Worm (Caenorhabditis elegans) whole organism, mixed stage, embryonic: ENCODE results near the gene faah-4.

Experiments used
- M03D4.4 ChIP-seq: sonication (generic microtip); optimal IDR thresholded peaks from 2 replicates; lab custom pipeline; 2017; ENCODE audit warnings: mild to moderate bottlenecking, missing genetic modification characterization, missing compliant biosample characterization
- bed-3 ChIP-seq: fragments of 200-800 bp; sonication (Bioruptor generic); optimal IDR thresholded peaks from 3 replicates; lab custom pipeline; 2018; ENCODE audit warnings: mild to moderate bottlenecking, missing genetic modification characterization, moderate library complexity, missing compliant biosample characterization
- blmp-1 ChIP-seq: fragments of 150-350 bp; optimal IDR thresholded peaks from 2 replicates; lab custom pipeline; 2014; ENCODE audit warnings: missing biosample characterization, missing genetic modification characterization
- ceh-39 ChIP-seq: fragments of 150-350 bp; optimal IDR thresholded peaks from 2 replicates; lab custom pipeline; 2014; ENCODE audit warnings: missing biosample characterization, missing genetic modification characterization
- ceh-43 ChIP-seq: fragments of 200-800 bp; sonication (Bioruptor generic); optimal IDR thresholded peaks from 2 replicates; lab custom pipeline; 2018; ENCODE audit warnings: mild to moderate bottlenecking, missing genetic modification characterization, moderate library complexity, missing compliant biosample characterization
- ceh-83 ChIP-seq: fragments of 200-800 bp; sonication (Bioruptor generic); optimal IDR thresholded peaks from 2 replicates; lab custom pipeline; 2018; ENCODE audit warnings: mild to moderate bottlenecking, missing genetic modification characterization, missing compliant biosample characterization
- ces-1 ChIP-seq: fragments of 150-350 bp; optimal IDR thresholded peaks from 2 replicates; lab custom pipeline; 2014; ENCODE audit warnings: missing biosample characterization, missing genetic modification reagents, missing genetic modification characterization
- cnd-1 ChIP-seq: fragments of 200-800 bp; sonication (Bioruptor generic); optimal IDR thresholded peaks from 2 replicates; lab custom pipeline; 2018; ENCODE audit warnings: mild to moderate bottlenecking, missing genetic modification characterization, missing compliant biosample characterization
- drap-1 ChIP-seq: fragments of 200-800 bp; sonication (Bioruptor generic); optimal IDR thresholded peaks from 3 replicates; lab custom pipeline; 2018; ENCODE audit warnings: mild to moderate bottlenecking, missing genetic modification characterization, missing compliant biosample characterization
- elt-1 ChIP-seq: sonication (generic microtip); optimal IDR thresholded peaks from 2 replicates; lab custom pipeline; 2017; ENCODE audit warnings: missing genetic modification characterization, mild to moderate bottlenecking, missing compliant biosample characterization, antibody characterized with exemption, moderate library complexity, borderline replicate concordance; ENCODE audit not compliant: insufficient read depth
- elt-3 ChIP-seq: fragments of 150-350 bp; optimal IDR thresholded peaks from 2 replicates; lab custom pipeline; 2014; ENCODE audit warnings: missing biosample characterization, missing genetic modification characterization
- flh-1 ChIP-seq: fragments of 200-800 bp; sonication (Bioruptor generic); optimal IDR thresholded peaks from 2 replicates; lab custom pipeline; 2018; ENCODE audit warnings: mild to moderate bottlenecking, missing genetic modification characterization, moderate library complexity, missing compliant biosample characterization
- hlh-1 ChIP-seq: fragments of 150-350 bp; optimal IDR thresholded peaks from 2 replicates; lab custom pipeline; 2014; ENCODE audit warnings: missing biosample characterization, missing genetic modification reagents, missing genetic modification characterization
- lin-13 ChIP-seq: fragments of 150-350 bp; optimal IDR thresholded peaks from 2 replicates; lab custom pipeline; 2014; ENCODE audit warnings: missing biosample characterization, missing genetic modification characterization
- lsy-2 ChIP-seq: fragments of 150-350 bp; optimal IDR thresholded peaks from 2 replicates; lab custom pipeline; 2014; ENCODE audit warnings: missing biosample characterization, missing genetic modification characterization
- mab-5 ChIP-seq: fragments of 150-350 bp; optimal IDR thresholded peaks from 2 replicates; lab custom pipeline; 2014; ENCODE audit warnings: missing biosample characterization, missing genetic modification characterization
- mep-1 ChIP-seq: fragments of 150-350 bp; optimal IDR thresholded peaks from 2 replicates; lab custom pipeline; 2017; ENCODE audit warnings: missing biosample characterization, missing genetic modification reagents, missing genetic modification characterization, inconsistent platforms
- mls-2 ChIP-seq: sonication (generic microtip); optimal IDR thresholded peaks from 2 replicates; lab custom pipeline; 2016; ENCODE audit warnings: mild to moderate bottlenecking, missing genetic modification characterization, moderate library complexity, missing compliant biosample characterization
- nhr-2 ChIP-seq: fragments of 150-350 bp; optimal IDR thresholded peaks from 2 replicates; lab custom pipeline; 2014; ENCODE audit warnings: missing biosample characterization, missing genetic modification characterization
- nhr-76 ChIP-seq: sonication (generic microtip); optimal IDR thresholded peaks from 2 replicates; lab custom pipeline; 2017; ENCODE audit warnings: missing biosample characterization, missing genetic modification characterization
- pha-4 ChIP-seq: fragments of 150-350 bp; optimal IDR thresholded peaks from 2 replicates; lab custom pipeline; 2018; ENCODE audit warnings: missing biosample characterization, missing genetic modification reagents, missing genetic modification characterization
- sptf-1 ChIP-seq: sonication (generic microtip); optimal IDR thresholded peaks from 2 replicates; lab custom pipeline; 2017; ENCODE audit warnings: mild to moderate bottlenecking, missing genetic modification characterization, moderate library complexity, missing compliant biosample characterization
- unc-120 ChIP-seq: sonication (generic microtip); optimal IDR thresholded peaks from 2 replicates; lab custom pipeline; 2017; ENCODE audit warnings: missing genetic modification characterization, missing compliant biosample characterization; ENCODE audit not compliant: poor library complexity, severe bottlenecking
- unc-39 ChIP-seq: fragments of 150-350 bp; optimal IDR thresholded peaks from 2 replicates; lab custom pipeline; 2014; ENCODE audit warnings: missing biosample characterization, missing genetic modification characterization
- unc-62 ChIP-seq: fragments of 150-350 bp; optimal IDR thresholded peaks from 2 replicates; lab custom pipeline; 2014; ENCODE audit warnings: missing biosample characterization, missing genetic modification reagents, missing genetic modification characterization

Gene faah-4

ce11 chrIII:11947527-11947926 is 37.8 kb upstream of the faah-4 start:
- peak; percentile 90 for TF ChIP-seq pha-4 (tag; lab: Kevin White, UChicago)
- no peak for TF ChIP-seq flh-1 (GFP tag; lab: Kevin White, UChicago)

- TF ChIP-seq cnd-1 (tag; lab: Kevin White, UChicago) (no peak), nhr-2 (tag; lab: Kevin White, UChicago) (no peak), mep-1 (no peak), elt-3 (no peak), nhr-76 (no peak), mls-2 (tag; lab: Kevin White, UChicago) (no peak)
- TF ChIP-seq, all 35 proteins: peak for 0
Observed at ce11 chrIII:11946973-11947372, 37.3 kb upstream of the faah-4 start, which contains the start of gene Y56A3A.7. Gene Y56A3A.7 (minus strand): TSS chrIII:11947019.

ce11 chrIII:11946062-11946749 is 36.5 kb upstream of the faah-4 start:
- TF ChIP-seq ceh-39 (tag; lab: Kevin White, UChicago) (peak; percentile 41), cnd-1 (tag; lab: Kevin White, UChicago) (peak; percentile 44), elt-1 (tag; lab: Kevin White, UChicago) (no peak), sptf-1 (tag; lab: Kevin White, UChicago) (peak; percentile 53), lsy-2 (peak; percentile 52), mab-5 (tag; lab: Kevin White, UChicago) (no peak), lin-13 (tag; lab: Kevin White, UChicago) (peak; percentile 58), unc-120 (tag; lab: Kevin White, UChicago) (no peak), mep-1 (peak; percentile 47), ceh-83 (GFP tag; lab: Kevin White, UChicago) (peak; percentile 39), ces-1 (peak; percentile 93)
- TF ChIP-seq, all 35 proteins: peak for 8

- TF ChIP-seq ceh-43 (GFP tag; lab: Kevin White, UChicago) (no peak), hlh-1 (tag; lab: Kevin White, UChicago) (peak; percentile 98), mep-1 (no peak), unc-62 (GFP tag; lab: Kevin White, UChicago) (peak; percentile 64), elt-1 (tag; lab: Kevin White, UChicago) (no peak), lsy-2 (no peak), unc-120 (tag; lab: Kevin White, UChicago) (peak; percentile 71), unc-39 (tag; lab: Kevin White, UChicago) (no peak)
Observed at ce11 chrIII:11942664-11943063, 33.0 kb upstream of the faah-4 start.

ce11 chrIII:11938525-11938924 is 28.8 kb upstream of the faah-4 start:
- TF ChIP-seq pha-4 (tag; lab: Kevin White, UChicago) (no peak), drap-1 (GFP tag; lab: Kevin White, UChicago) (no peak), nhr-2 (tag; lab: Kevin White, UChicago) (no peak), bed-3 (GFP tag; lab: Kevin White, UChicago) (no peak)

ce11 chrIII:11937911-11938310 is 28.2 kb upstream of the faah-4 start:
- peak; percentile 60 for TF ChIP-seq hlh-1 (tag; lab: Kevin White, UChicago)
- TF ChIP-seq ces-1, result peak; percentile 60
- peak; percentile 70 for TF ChIP-seq unc-120 (tag; lab: Kevin White, UChicago)
- peak; percentile 12 for TF ChIP-seq mab-5 (tag; lab: Kevin White, UChicago)
- no peak for TF ChIP-seq ceh-43 (GFP tag; lab: Kevin White, UChicago)

- TF ChIP-seq elt-3 (no peak), blmp-1 (tag; lab: Kevin White, UChicago) (no peak), ces-1 (no peak), unc-120 (tag; lab: Kevin White, UChicago) (peak; percentile 62), drap-1 (GFP tag; lab: Kevin White, UChicago) (peak; percentile 50), unc-62 (GFP tag; lab: Kevin White, UChicago) (no peak), M03D4.4 (peak; percentile 41)
Observed at ce11 chrIII:11936668-11937276, 27.1 kb upstream of the faah-4 start.
